Fruit fly (Drosophila melanogaster) whole organism, pupa: ENCODE measurements around the gene CG34155.
A peak's percentile ranks its signal among the peaks of the same experiment; 100 is the strongest.

ENCODE experiments used
- CG13204 ChIP-seq: fragments of 200-800 bp; sonication (Bioruptor generic); optimal IDR thresholded peaks from 2 replicates; lab custom pipeline; 2018; ENCODE audit warnings: missing biosample characterization, mild to moderate bottlenecking, missing genetic modification characterization, moderate library complexity
- CG14655 ChIP-seq: fragments of 200-800 bp; sonication (Bioruptor generic); optimal IDR thresholded peaks from 3 replicates; lab custom pipeline; 2017; ENCODE audit warnings: mild to moderate bottlenecking, missing biosample characterization, missing genetic modification reagents, missing genetic modification characterization
- CG15710 ChIP-seq: fragments of 200-800 bp; sonication (Bioruptor generic); optimal IDR thresholded peaks from 2 replicates; lab custom pipeline; 2018; ENCODE audit warnings: missing biosample characterization, mild to moderate bottlenecking, missing genetic modification characterization, moderate library complexity
- CG32121 ChIP-seq: fragments of 200-800 bp; sonication (Bioruptor generic); IDR thresholded peaks from 2 replicates; pipeline ENCODE4 v1.3.6; 2022; ENCODE audit warnings: missing biosample characterization, missing genetic modification characterization
- CG34367 ChIP-seq: fragments of 200-800 bp; sonication (Bioruptor generic); optimal IDR thresholded peaks from 2 replicates; lab custom pipeline; 2018; ENCODE audit warnings: missing biosample characterization, mild to moderate bottlenecking, missing genetic modification characterization
- CG8159 ChIP-seq: fragments of 200-800 bp; sonication (Bioruptor generic); optimal IDR thresholded peaks from 3 replicates; lab custom pipeline; 2018; ENCODE audit warnings: missing biosample characterization, mild to moderate bottlenecking, missing genetic modification characterization, moderate library complexity
- EcR ChIP-seq: fragments of 200-800 bp; sonication (Bioruptor generic); optimal IDR thresholded peaks from 3 replicates; lab custom pipeline; 2019; ENCODE audit warnings: missing biosample characterization, missing genetic modification characterization, mild to moderate bottlenecking, moderate library complexity, missing genetic modification reagents
- Snoo ChIP-seq: fragments of 200-800 bp; sonication (Bioruptor generic); optimal IDR thresholded peaks from 3 replicates; lab custom pipeline; 2017; ENCODE audit warnings: missing biosample characterization, mild to moderate bottlenecking, missing genetic modification characterization, inconsistent platforms
- fd96Ca ChIP-seq: fragments of 200-800 bp; sonication (Bioruptor generic); IDR thresholded peaks from 3 replicates; pipeline ENCODE4 v1.3.6; 2022; ENCODE audit warnings: missing biosample characterization, missing genetic modification characterization
- rn ChIP-seq: fragments of 200-800 bp; sonication (Bioruptor generic); IDR thresholded peaks from 2 replicates; pipeline ENCODE4 v1.3.6; 2022; ENCODE audit warnings: missing biosample characterization, missing genetic modification characterization

- TF ChIP-seq CG34367 (no peak), CG32121 (no peak), fd96Ca (peak; percentile 42; the same call in 1 of the 3 replicates), EcR (GFP tag; lab: Kevin White, UChicago) (no peak), CG13204 (GFP tag; lab: Kevin White, UChicago) (no peak), CG8159 (no peak), CG15710 (tag; lab: Kevin White, UChicago) (no peak), Snoo (tag; lab: Kevin White, UChicago) (no peak), CG14655 (GFP tag; lab: Kevin White, UChicago) (peak; percentile 9), rn (no peak)
Observed at dm6 chr3R:30525629-30526028, 34.4 kb downstream of the CG34155 start.
